Worm (Caenorhabditis elegans) whole organism, late embryonic: ENCODE measurements around the gene K02H11.4.

Source experiments
- ama-1 ChIP-seq: fragments of 150-350 bp; optimal IDR thresholded peaks from 2 replicates; lab custom pipeline; 2014
- ceh-34 ChIP-seq: sonication (generic microtip); optimal IDR thresholded peaks from 2 replicates; lab custom pipeline; 2016; ENCODE audit warnings: mild to moderate bottlenecking, missing genetic modification characterization, missing compliant biosample characterization
- dmd-4 ChIP-seq: sonication (generic microtip); optimal IDR thresholded peaks from 2 replicates; lab custom pipeline; 2016; ENCODE audit warnings: borderline replicate concordance, missing genetic modification characterization, missing compliant biosample characterization
- tbx-2 ChIP-seq: sonication (generic microtip); optimal IDR thresholded peaks from 2 replicates; lab custom pipeline; 2016; ENCODE audit warnings: missing genetic modification characterization, missing compliant biosample characterization
- tbx-7 ChIP-seq: sonication (generic microtip); optimal IDR thresholded peaks from 2 replicates; lab custom pipeline; 2016; ENCODE audit warnings: missing genotype, missing genetic modification characterization, missing compliant biosample characterization
- ttx-3 ChIP-seq: sonication (generic microtip); optimal IDR thresholded peaks from 2 replicates; lab custom pipeline; 2016; ENCODE audit warnings: missing genetic modification reagents, missing genetic modification characterization, missing compliant biosample characterization

DNA sequence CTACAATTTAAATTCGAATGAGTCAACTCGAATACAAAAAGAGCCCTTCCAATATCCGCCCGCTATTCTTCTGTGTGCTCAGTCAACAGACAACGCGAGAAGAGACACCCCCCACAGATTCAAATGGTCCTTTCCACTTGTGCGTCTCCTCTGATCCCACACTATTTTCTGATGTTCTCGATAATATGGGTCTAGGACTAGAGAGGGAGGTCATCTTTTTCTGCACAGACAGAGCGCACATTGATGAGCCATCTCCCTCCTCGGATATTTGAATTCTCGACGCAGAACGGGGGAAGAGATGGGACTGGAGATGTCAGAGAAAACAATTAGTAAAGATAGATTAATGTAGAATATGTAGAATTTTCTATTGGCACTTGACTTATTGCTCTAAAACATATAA lies 39.6 kb upstream of the K02H11.4 start:
- TF ChIP-seq ceh-34 (tag; lab: Kevin White, UChicago) = no peak
- TF ChIP-seq tbx-2 (tag; lab: Kevin White, UChicago) = peak; percentile 37
- TF ChIP-seq ama-1 = no peak
- TF ChIP-seq ttx-3 = no peak
- TF ChIP-seq dmd-4 (tag; lab: Kevin White, UChicago) = no peak
- no peak for TF ChIP-seq tbx-7 (tag; lab: Kevin White, UChicago)
